Fruit fly (Drosophila melanogaster) whole organism, embryonic: Measurements from ENCODE around the gene CG34325.
A peak's percentile ranks its signal among the peaks of the same experiment; 100 is the strongest.

ENCODE experiments used
- Bgb ChIP-seq: fragments of 200-800 bp; sonication (Bioruptor generic); IDR thresholded peaks from 2 replicates; pipeline ENCODE4 v1.3.6; 2022; ENCODE audit warnings: missing biosample characterization, missing genetic modification characterization; ENCODE audit not compliant: partially characterized antibody
- CG10274 ChIP-seq: fragments of 200-800 bp; sonication (Bioruptor generic); optimal IDR thresholded peaks from 3 replicates; lab custom pipeline; 2017; ENCODE audit warnings: missing biosample characterization, mild to moderate bottlenecking, missing genetic modification characterization
- CG11456 ChIP-seq: fragments of 200-800 bp; sonication (Bioruptor generic); IDR thresholded peaks from 3 replicates; pipeline ENCODE4 v1.3.6; 2022; ENCODE audit warnings: missing biosample characterization, missing genetic modification characterization
- CG12769 ChIP-seq: fragments of 200-800 bp; sonication (Bioruptor generic); optimal IDR thresholded peaks from 2 replicates; lab custom pipeline; 2019; ENCODE audit warnings: missing biosample characterization, mild to moderate bottlenecking, missing genetic modification characterization, moderate library complexity
- CG15011 ChIP-seq: fragments of 200-800 bp; sonication (Bioruptor generic); optimal IDR thresholded peaks from 3 replicates; lab custom pipeline; 2018; ENCODE audit warnings: missing biosample characterization, mild to moderate bottlenecking, missing genetic modification characterization
- CG15601 ChIP-seq: fragments of 200-800 bp; sonication (Bioruptor generic); optimal IDR thresholded peaks from 3 replicates; lab custom pipeline; 2019; ENCODE audit warnings: missing biosample characterization, mild to moderate bottlenecking, missing genetic modification characterization, moderate library complexity
- CG17912 ChIP-seq: fragments of 200-800 bp; sonication (Bioruptor generic); optimal IDR thresholded peaks from 2 replicates; lab custom pipeline; 2018; ENCODE audit warnings: missing biosample characterization, mild to moderate bottlenecking, missing genetic modification characterization
- CG18011 ChIP-seq: fragments of 200-800 bp; sonication (Bioruptor generic); optimal IDR thresholded peaks from 2 replicates; lab custom pipeline; 2017; ENCODE audit warnings: missing biosample characterization, missing genetic modification characterization, mild to moderate bottlenecking, moderate library complexity, missing genotype
- CG2199 ChIP-seq: fragments of 200-800 bp; sonication (Bioruptor generic); IDR thresholded peaks from 3 replicates; pipeline ENCODE4 v1.3.6; 2022; ENCODE audit warnings: missing biosample characterization, missing genetic modification characterization
- CG2712 ChIP-seq: fragments of 200-800 bp; optimal IDR thresholded peaks from 3 replicates; lab custom pipeline; 2019; ENCODE audit warnings: missing biosample characterization, mild to moderate bottlenecking, missing genetic modification characterization, moderate library complexity
- CG31388 ChIP-seq: fragments of 200-800 bp; sonication (Bioruptor generic); optimal IDR thresholded peaks from 2 replicates; lab custom pipeline; 2016; ENCODE audit warnings: missing biosample characterization, missing genetic modification characterization
- CG3847 ChIP-seq: fragments of 200-800 bp; sonication (Bioruptor generic); IDR thresholded peaks from 2 replicates; pipeline ENCODE4 v1.3.6; 2022; ENCODE audit warnings: missing biosample characterization, missing genetic modification characterization
- CG4282 ChIP-seq: fragments of 200-800 bp; sonication (Bioruptor generic); optimal IDR thresholded peaks from 2 replicates; lab custom pipeline; 2016; ENCODE audit warnings: missing biosample characterization, missing genetic modification characterization
- CG6683 ChIP-seq: fragments of 200-800 bp; sonication (Bioruptor generic); optimal IDR thresholded peaks from 2 replicates; lab custom pipeline; 2017; ENCODE audit warnings: missing biosample characterization, mild to moderate bottlenecking, missing genetic modification characterization, missing genetic modification reagents
- CG7786 ChIP-seq: fragments of 200-800 bp; sonication (Bioruptor generic); optimal IDR thresholded peaks from 2 replicates; lab custom pipeline; 2016; ENCODE audit warnings: missing biosample characterization, missing genetic modification characterization
- CG7987 ChIP-seq: fragments of 200-800 bp; sonication (Bioruptor generic); optimal IDR thresholded peaks from 2 replicates; lab custom pipeline; 2018; ENCODE audit warnings: missing biosample characterization, mild to moderate bottlenecking, missing genetic modification characterization, moderate library complexity
- CG9797 ChIP-seq: fragments of 200-800 bp; sonication (Bioruptor generic); optimal IDR thresholded peaks from 3 replicates; lab custom pipeline; 2018; ENCODE audit warnings: missing biosample characterization, mild to moderate bottlenecking, missing genetic modification characterization
- Chrac-16 ChIP-seq: fragments of 200-800 bp; sonication (Bioruptor generic); optimal IDR thresholded peaks from 3 replicates; lab custom pipeline; 2016; ENCODE audit warnings: missing biosample characterization, missing genetic modification characterization
- Dip3 ChIP-seq: fragments of 200-800 bp; sonication (Bioruptor generic); optimal IDR thresholded peaks from 3 replicates; lab custom pipeline; 2016; ENCODE audit warnings: missing biosample characterization, missing genetic modification characterization
- HLHmδ ChIP-seq: fragments of 200-800 bp; sonication (Bioruptor generic); optimal IDR thresholded peaks from 2 replicates; lab custom pipeline; 2018; ENCODE audit warnings: missing biosample characterization, mild to moderate bottlenecking, missing genetic modification characterization, moderate library complexity
- HmgZ ChIP-seq: fragments of 200-800 bp; sonication (Bioruptor generic); optimal IDR thresholded peaks from 2 replicates; lab custom pipeline; 2018; ENCODE audit warnings: missing biosample characterization, mild to moderate bottlenecking, missing genetic modification characterization
- Hmx ChIP-seq: fragments of 200-800 bp; sonication (Bioruptor generic); optimal IDR thresholded peaks from 2 replicates; lab custom pipeline; 2016; ENCODE audit warnings: missing biosample characterization, missing genetic modification characterization
- Lhr ChIP-seq: fragments of 200-800 bp; sonication (Bioruptor generic); optimal IDR thresholded peaks from 3 replicates; lab custom pipeline; 2017; ENCODE audit warnings: mild to moderate bottlenecking, missing biosample characterization, missing genetic modification reagents, missing genetic modification characterization
- MESR4 ChIP-seq: fragments of 200-800 bp; sonication (Bioruptor generic); optimal IDR thresholded peaks from 2 replicates; lab custom pipeline; 2018; ENCODE audit warnings: missing biosample characterization, mild to moderate bottlenecking, missing genetic modification characterization, moderate library complexity
- Mad ChIP-seq: fragments of 200-800 bp; sonication (Bioruptor generic); optimal IDR thresholded peaks from 2 replicates; lab custom pipeline; 2016; ENCODE audit warnings: missing biosample characterization, missing genetic modification characterization
- Myb ChIP-seq: fragments of 200-800 bp; sonication (Bioruptor generic); optimal IDR thresholded peaks from 2 replicates; lab custom pipeline; 2016; ENCODE audit warnings: missing biosample characterization, missing genetic modification characterization
- NfI ChIP-seq: fragments of 200-800 bp; sonication (Bioruptor generic); optimal IDR thresholded peaks from 3 replicates; lab custom pipeline; 2018; ENCODE audit warnings: missing biosample characterization, mild to moderate bottlenecking, missing genetic modification characterization, moderate library complexity
- Ssrp ChIP-seq: fragments of 200-800 bp; sonication (Bioruptor generic); optimal IDR thresholded peaks from 2 replicates; lab custom pipeline; 2018; ENCODE audit warnings: missing biosample characterization, mild to moderate bottlenecking, missing genetic modification characterization, moderate library complexity
- TFAM ChIP-seq: fragments of 200-800 bp; sonication (Bioruptor generic); optimal IDR thresholded peaks from 2 replicates; lab custom pipeline; 2017; ENCODE audit warnings: missing biosample characterization, missing genetic modification characterization, inconsistent platforms
- ac ChIP-seq: fragments of 200-800 bp; sonication (Bioruptor generic); optimal IDR thresholded peaks from 3 replicates; lab custom pipeline; 2017; ENCODE audit warnings: missing biosample characterization, mild to moderate bottlenecking, missing genetic modification characterization
- bcd ChIP-seq: fragments of 200-800 bp; sonication (Bioruptor generic); optimal IDR thresholded peaks from 2 replicates; lab custom pipeline; 2017; ENCODE audit warnings: missing biosample characterization, mild to moderate bottlenecking, missing genetic modification characterization
- btn ChIP-seq: fragments of 200-800 bp; sonication (Bioruptor generic); optimal IDR thresholded peaks from 2 replicates; lab custom pipeline; 2016; ENCODE audit warnings: missing biosample characterization, missing genetic modification characterization
- cad ChIP-seq: fragments of >200 bp; optimal IDR thresholded peaks from 2 replicates; lab custom pipeline; 2017; ENCODE audit warnings: missing biosample characterization, missing genetic modification characterization
- cato ChIP-seq: fragments of 200-800 bp; sonication (Bioruptor generic); optimal IDR thresholded peaks from 2 replicates; lab custom pipeline; 2016; ENCODE audit warnings: missing biosample characterization, missing genetic modification characterization, borderline replicate concordance
- da ChIP-seq: fragments of 200-800 bp; sonication (Bioruptor generic); optimal IDR thresholded peaks from 2 replicates; lab custom pipeline; 2016; ENCODE audit warnings: missing biosample characterization, missing genetic modification characterization
- exex ChIP-seq: fragments of 200-800 bp; sonication (Bioruptor generic); optimal IDR thresholded peaks from 4 replicates; lab custom pipeline; 2018; ENCODE audit warnings: missing biosample characterization, mild to moderate bottlenecking, missing genetic modification characterization, moderate library complexity
- fd96Cb ChIP-seq: fragments of 200-800 bp; sonication (Bioruptor generic); optimal IDR thresholded peaks from 2 replicates; lab custom pipeline; 2018; ENCODE audit warnings: missing biosample characterization, mild to moderate bottlenecking, missing genetic modification characterization, moderate library complexity
- h ChIP-seq: fragments of >200 bp; optimal IDR thresholded peaks from 2 replicates; lab custom pipeline; 2017
- ham ChIP-seq: fragments of 200-800 bp; sonication (Bioruptor generic); IDR thresholded peaks from 2 replicates; pipeline ENCODE4 v1.3.6; 2022; ENCODE audit warnings: missing biosample characterization, missing genetic modification characterization
- hb ChIP-seq: fragments of 200-800 bp; sonication (Bioruptor generic); IDR thresholded peaks from 3 replicates; pipeline ENCODE4 v1.3.6; 2022; ENCODE audit warnings: missing biosample characterization, missing genetic modification characterization; ENCODE audit not compliant: partially characterized antibody
- kah ChIP-seq: fragments of 200-800 bp; sonication (Bioruptor generic); optimal IDR thresholded peaks from 2 replicates; lab custom pipeline; 2018; ENCODE audit warnings: missing biosample characterization, mild to moderate bottlenecking, missing genetic modification characterization
- luna ChIP-seq: fragments of 200-800 bp; sonication (Bioruptor generic); optimal IDR thresholded peaks from 2 replicates; lab custom pipeline; 2016; ENCODE audit warnings: missing biosample characterization, missing genetic modification characterization
- pita ChIP-seq: fragments of 200-800 bp; sonication (Bioruptor generic); optimal IDR thresholded peaks from 2 replicates; lab custom pipeline; 2017; ENCODE audit warnings: missing biosample characterization, mild to moderate bottlenecking, missing genetic modification characterization
- so ChIP-seq: fragments of 200-800 bp; sonication (Bioruptor generic); IDR thresholded peaks from 3 replicates; pipeline ENCODE4 v1.3.6; 2022; ENCODE audit warnings: missing biosample characterization, missing genetic modification characterization
- stc ChIP-seq: fragments of 200-800 bp; sonication (Bioruptor generic); IDR thresholded peaks from 2 replicates; pipeline ENCODE4 v1.3.6; 2022; ENCODE audit warnings: missing biosample characterization, missing genetic modification characterization
- sug ChIP-seq: fragments of 200-800 bp; optimal IDR thresholded peaks from 2 replicates; lab custom pipeline; 2019; ENCODE audit warnings: missing biosample characterization, mild to moderate bottlenecking, missing genetic modification characterization, moderate library complexity
- tio ChIP-seq: fragments of 200-800 bp; sonication (Bioruptor generic); optimal IDR thresholded peaks from 2 replicates; lab custom pipeline; 2017; ENCODE audit warnings: missing biosample characterization, missing genetic modification characterization, inconsistent platforms
- usp ChIP-seq: fragments of >200 bp; optimal IDR thresholded peaks from 2 replicates; lab custom pipeline; 2017; ENCODE audit warnings: missing biosample characterization, missing genetic modification characterization
- vnd ChIP-seq: fragments of 200-800 bp; sonication (Bioruptor generic); IDR thresholded peaks from 3 replicates; pipeline ENCODE4 v1.3.6; 2022; ENCODE audit warnings: missing biosample characterization, missing genetic modification characterization; ENCODE audit not compliant: partially characterized antibody
- yki ChIP-seq: fragments of >200 bp; optimal IDR thresholded peaks from 3 replicates; lab custom pipeline; 2018
- zen2 ChIP-seq: fragments of 200-800 bp; sonication (Bioruptor generic); IDR thresholded peaks from 3 replicates; pipeline ENCODE4 v1.3.6; 2022; ENCODE audit warnings: missing biosample characterization, missing genetic modification characterization; ENCODE audit not compliant: partially characterized antibody
- zfh1 ChIP-seq: fragments of 200-800 bp; sonication (Bioruptor generic); IDR thresholded peaks from 3 replicates; pipeline ENCODE4 v1.3.6; 2022; ENCODE audit warnings: missing biosample characterization, missing genetic modification characterization

The CG34325 gene

DNA sequence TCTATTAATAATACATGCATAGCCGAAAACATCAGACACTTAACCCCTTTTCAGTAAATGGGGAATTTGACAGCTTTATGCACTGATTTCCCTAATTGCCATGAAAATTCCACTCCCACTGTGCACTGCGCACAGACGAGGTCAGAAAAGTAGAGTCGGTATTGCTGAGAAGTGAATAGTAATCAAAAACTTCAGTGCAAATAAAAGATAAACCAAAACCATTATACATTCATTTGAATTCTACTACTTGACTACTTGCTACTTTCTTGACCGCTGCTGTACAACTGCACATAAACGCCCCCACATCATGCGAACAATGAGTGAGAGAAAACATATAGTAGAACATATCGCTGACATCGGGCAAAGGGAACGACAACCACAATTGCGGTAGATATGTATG, 29.8 kb downstream of the CG34325 start (continued):
- peak; percentile 66 for TF ChIP-seq Dip3 (GFP tag; lab: Kevin White, UChicago)
- peak; percentile 86 for TF ChIP-seq Chrac-16 (GFP tag; lab: Kevin White, UChicago)
- TF ChIP-seq CG18011 (GFP tag; lab: Kevin White, UChicago), result peak; percentile 46
- TF ChIP-seq hb (GFP tag; lab: Robert Waterston, UW), result no peak
- no peak for TF ChIP-seq CG17912 (GFP tag; lab: Kevin White, UChicago)
- TF ChIP-seq Mad (GFP tag; lab: Kevin White, UChicago), result peak; percentile 78
- peak; percentile 86 for TF ChIP-seq Ssrp
- peak; percentile 81 for TF ChIP-seq CG7786 (GFP tag; lab: Kevin White, UChicago)
- TF ChIP-seq bcd, result peak; percentile 78
- TF ChIP-seq Lhr, result peak; percentile 66
- TF ChIP-seq Bgb, result no peak
- TF ChIP-seq btn, result peak; percentile 81
- no peak for TF ChIP-seq zen2 (GFP tag; lab: Robert Waterston, UW)
- TF ChIP-seq ham (GFP tag; lab: Robert Waterston, UW), result no peak
- no peak for TF ChIP-seq vnd (GFP tag; lab: Robert Waterston, UW)
- no peak for TF ChIP-seq HLHmδ (GFP tag; lab: Kevin White, UChicago)
- peak; percentile 83 for TF ChIP-seq CG11456 (GFP tag; lab: Robert Waterston, UW)
- TF ChIP-seq CG2712 (tag; lab: Kevin White, UChicago), result peak; percentile 90
- TF ChIP-seq so (GFP tag; lab: Robert Waterston, UW), result peak; percentile 86
- peak; percentile 38 for TF ChIP-seq ac (GFP tag; lab: Kevin White, UChicago)
- TF ChIP-seq CG9797 (GFP tag; lab: Kevin White, UChicago), result no peak
- peak; percentile 85 for TF ChIP-seq CG12769 (tag; lab: Kevin White, UChicago)
- TF ChIP-seq CG10274, result peak; percentile 47
- TF ChIP-seq cad (GFP tag; lab: Kevin White, UChicago), result no peak
- peak; percentile 63 for TF ChIP-seq CG31388 (GFP tag; lab: Kevin White, UChicago)
- TF ChIP-seq CG4282 (GFP tag; lab: Kevin White, UChicago), result peak; percentile 61
- peak; percentile 70 for TF ChIP-seq tio (GFP tag; lab: Kevin White, UChicago)
- TF ChIP-seq usp (GFP tag; lab: Kevin White, UChicago), result no peak
- TF ChIP-seq h (lab: Kevin White, UChicago), result no peak
- peak; percentile 66 for TF ChIP-seq TFAM (GFP tag; lab: Kevin White, UChicago)
- TF ChIP-seq kah (GFP tag; lab: Kevin White, UChicago), result peak; percentile 66
- TF ChIP-seq CG7987 (GFP tag; lab: Kevin White, UChicago), result peak; percentile 64
- peak; percentile 68 for TF ChIP-seq cato (GFP tag; lab: Kevin White, UChicago)
- TF ChIP-seq HmgZ (tag; lab: Kevin White, UChicago), result peak; percentile 69
- peak; percentile 51 for TF ChIP-seq sug
- no peak for TF ChIP-seq yki (lab: Kevin White, UChicago)
- TF ChIP-seq da, result peak; percentile 29
- TF ChIP-seq CG6683 (GFP tag; lab: Kevin White, UChicago), result peak; percentile 25
- peak; percentile 23 for TF ChIP-seq MESR4 (GFP tag; lab: Kevin White, UChicago)
- no peak for TF ChIP-seq luna (GFP tag; lab: Kevin White, UChicago)
- no peak for TF ChIP-seq pita (GFP tag; lab: Kevin White, UChicago)
- TF ChIP-seq Hmx (GFP tag; lab: Kevin White, UChicago), result no peak
- TF ChIP-seq fd96Cb (tag; lab: Kevin White, UChicago), result peak; percentile 89
- peak; percentile 91 for TF ChIP-seq CG2199 (GFP tag; lab: Robert Waterston, UW)
- peak; percentile 55 for TF ChIP-seq CG15011
- TF ChIP-seq exex (tag; lab: Kevin White, UChicago), result no peak
- TF ChIP-seq zfh1 (GFP tag; lab: Robert Waterston, UW), result peak; percentile 94
- peak; percentile 61 for TF ChIP-seq CG3847 (GFP tag; lab: Robert Waterston, UW)
- peak; percentile 87 for TF ChIP-seq stc (GFP tag; lab: Robert Waterston, UW)
- peak; percentile 78 for TF ChIP-seq CG15601
- peak; percentile 64 for TF ChIP-seq Myb
- peak; percentile 86 for TF ChIP-seq NfI (GFP tag; lab: Kevin White, UChicago)
